Worm (Caenorhabditis elegans) whole organism, L2 larva: ENCODE data around the gene chil-21.

Source experiments
- F13H6.1 ChIP-seq: sonication (generic microtip); optimal IDR thresholded peaks from 2 replicates; lab custom pipeline; 2016; ENCODE audit warnings: missing genetic modification characterization, missing compliant biosample characterization
- R02D3.7 ChIP-seq: fragments of 150-350 bp; optimal IDR thresholded peaks from 2 replicates; lab custom pipeline; 2014; ENCODE audit warnings: missing biosample characterization, missing genetic modification characterization
- Y55F3AM.14 ChIP-seq: fragments of 200-800 bp; sonication (Bioruptor generic); optimal IDR thresholded peaks from 2 replicates; lab custom pipeline; 2018; ENCODE audit warnings: mild to moderate bottlenecking, missing genetic modification characterization, missing compliant biosample characterization
- ZK546.5 ChIP-seq: sonication (generic microtip); optimal IDR thresholded peaks from 2 replicates; lab custom pipeline; 2017; ENCODE audit warnings: missing biosample characterization, missing genetic modification characterization
- alr-1 ChIP-seq: fragments of 150-350 bp; optimal IDR thresholded peaks from 2 replicates; lab custom pipeline; 2014; ENCODE audit warnings: missing biosample characterization, missing genetic modification characterization
- aly-2 ChIP-seq: fragments of 150-350 bp; optimal IDR thresholded peaks from 2 replicates; lab custom pipeline; 2014; ENCODE audit warnings: missing biosample characterization, missing genetic modification characterization
- ama-1 ChIP-seq: fragments of 150-350 bp; optimal IDR thresholded peaks from 2 replicates; lab custom pipeline; 2018; ENCODE audit warnings: inconsistent platforms
- blmp-1 ChIP-seq: sonication (generic microtip); optimal IDR thresholded peaks from 2 replicates; lab custom pipeline; 2017; ENCODE audit warnings: missing genetic modification characterization, mild to moderate bottlenecking, missing compliant biosample characterization, antibody characterized with exemption, moderate library complexity; ENCODE audit not compliant: insufficient read depth
- ceh-16 ChIP-seq: fragments of 150-350 bp; optimal IDR thresholded peaks from 2 replicates; lab custom pipeline; 2014; ENCODE audit warnings: missing biosample characterization, missing genetic modification characterization
- ceh-82 ChIP-seq: fragments of 150-350 bp; optimal IDR thresholded peaks from 2 replicates; lab custom pipeline; 2014; ENCODE audit warnings: missing biosample characterization, missing genetic modification characterization
- crh-2 ChIP-seq: sonication (generic microtip); optimal IDR thresholded peaks from 2 replicates; lab custom pipeline; 2017; ENCODE audit warnings: missing biosample characterization, missing genetic modification characterization
- dmd-4 ChIP-seq: sonication (generic microtip); optimal IDR thresholded peaks from 2 replicates; lab custom pipeline; 2017; ENCODE audit warnings: missing biosample characterization, missing genetic modification characterization
- egl-27 ChIP-seq: sonication (generic microtip); optimal IDR thresholded peaks from 3 replicates; lab custom pipeline; 2017; ENCODE audit warnings: missing biosample characterization, missing genetic modification reagents, missing genetic modification characterization
- elt-1 ChIP-seq: fragments of 150-350 bp; optimal IDR thresholded peaks from 2 replicates; lab custom pipeline; 2014; ENCODE audit warnings: missing biosample characterization, missing genetic modification characterization
- elt-3 ChIP-seq: sonication (generic microtip); optimal IDR thresholded peaks from 2 replicates; lab custom pipeline; 2017; ENCODE audit warnings: missing biosample characterization, missing genetic modification characterization
- fos-1 ChIP-seq: fragments of 150-350 bp; optimal IDR thresholded peaks from 2 replicates; lab custom pipeline; 2014; ENCODE audit warnings: missing biosample characterization, missing genetic modification characterization
- gmeb-1 ChIP-seq: fragments of 150-350 bp; optimal IDR thresholded peaks from 2 replicates; lab custom pipeline; 2014; ENCODE audit warnings: missing biosample characterization, missing genetic modification characterization
- lin-11 ChIP-seq: fragments of 150-350 bp; sonication (generic microtip); optimal IDR thresholded peaks from 2 replicates; lab custom pipeline; 2014; ENCODE audit warnings: missing biosample characterization, missing genetic modification characterization, inconsistent platforms, mixed read lengths
- lin-13 ChIP-seq: fragments of 150-350 bp; optimal IDR thresholded peaks from 2 replicates; lab custom pipeline; 2014; ENCODE audit warnings: missing biosample characterization, missing genetic modification reagents, missing genetic modification characterization
- lin-39 ChIP-seq: fragments of 150-350 bp; optimal IDR thresholded peaks from 2 replicates; lab custom pipeline; 2014; ENCODE audit warnings: missing biosample characterization, missing genetic modification reagents, missing genetic modification characterization
- mbf-1 ChIP-seq: sonication (generic microtip); optimal IDR thresholded peaks from 2 replicates; lab custom pipeline; 2017; ENCODE audit warnings: missing biosample characterization, missing genetic modification characterization
- mdl-1 ChIP-seq, 2 experiments: fragments of 150-350 bp in 1 of 2; sonication (generic microtip) in 1 of 2; optimal IDR thresholded peaks; 2 replicates each; lab custom pipeline; 2017; ENCODE audit warnings: missing biosample characterization in 2 of 2, missing genetic modification characterization in 2 of 2
- nhr-10 ChIP-seq: sonication (generic microtip); optimal IDR thresholded peaks from 2 replicates; lab custom pipeline; 2017; ENCODE audit warnings: missing biosample characterization, missing genetic modification characterization
- nhr-12 ChIP-seq: fragments of 150-350 bp; optimal IDR thresholded peaks from 2 replicates; lab custom pipeline; 2014; ENCODE audit warnings: missing biosample characterization, missing genetic modification characterization
- nhr-129 ChIP-seq: fragments of 150-350 bp; optimal IDR thresholded peaks from 2 replicates; lab custom pipeline; 2014; ENCODE audit warnings: missing biosample characterization, missing genetic modification characterization
- nhr-21 ChIP-seq: fragments of 150-350 bp; optimal IDR thresholded peaks from 2 replicates; lab custom pipeline; 2014; ENCODE audit warnings: missing biosample characterization, missing genetic modification characterization
- nhr-23 ChIP-seq: fragments of 150-350 bp; optimal IDR thresholded peaks from 2 replicates; lab custom pipeline; 2014; ENCODE audit warnings: missing biosample characterization, missing genetic modification reagents, missing genetic modification characterization
- nhr-25 ChIP-seq: fragments of 150-350 bp; sonication (generic microtip); optimal IDR thresholded peaks from 3 replicates; lab custom pipeline; 2014; ENCODE audit warnings: missing biosample characterization, missing genetic modification characterization
- nhr-6 ChIP-seq: fragments of 150-350 bp; optimal IDR thresholded peaks from 2 replicates; lab custom pipeline; 2014; ENCODE audit warnings: missing biosample characterization, missing genetic modification characterization
- nhr-77 ChIP-seq: fragments of 150-350 bp; optimal IDR thresholded peaks from 2 replicates; lab custom pipeline; 2014; ENCODE audit warnings: missing biosample characterization, missing genetic modification characterization
- sem-4 ChIP-seq: fragments of 150-350 bp; optimal IDR thresholded peaks from 2 replicates; lab custom pipeline; 2014; ENCODE audit warnings: missing biosample characterization, missing genetic modification reagents, missing genetic modification characterization
- skn-1 ChIP-seq: sonication (generic microtip); optimal IDR thresholded peaks from 2 replicates; lab custom pipeline; 2017; ENCODE audit warnings: missing biosample characterization, missing genetic modification characterization
- sma-9 ChIP-seq, 2 experiments: fragments of 150-350 bp in 1 of 2; sonication (generic microtip) in 1 of 2; optimal IDR thresholded peaks; 2 replicates each; lab custom pipeline; 2014 to 2016; ENCODE audit warnings: missing genetic modification characterization in 2 of 2, mild to moderate bottlenecking in 1 of 2, missing biosample characterization in 1 of 2, missing compliant biosample characterization in 1 of 2, missing genetic modification reagents in 1 of 2, moderate library complexity in 1 of 2
- snpc-4 ChIP-seq: fragments of 150-350 bp; optimal IDR thresholded peaks from 2 replicates; lab custom pipeline; 2014; ENCODE audit warnings: missing biosample characterization, missing genetic modification characterization
- unc-39 ChIP-seq: fragments of 150-350 bp; optimal IDR thresholded peaks from 2 replicates; lab custom pipeline; 2014; ENCODE audit warnings: missing biosample characterization, missing genetic modification characterization
- unc-55 ChIP-seq: fragments of 150-350 bp; sonication (generic microtip); optimal IDR thresholded peaks from 3 replicates; lab custom pipeline; 2014; ENCODE audit warnings: missing biosample characterization, missing genetic modification reagents, missing genetic modification characterization
- unc-62 ChIP-seq: fragments of 150-350 bp; optimal IDR thresholded peaks from 2 replicates; lab custom pipeline; 2014; ENCODE audit warnings: missing biosample characterization, missing genetic modification reagents, missing genetic modification characterization
- zag-1 ChIP-seq: fragments of 150-350 bp; optimal IDR thresholded peaks from 2 replicates; lab custom pipeline; 2014; ENCODE audit warnings: missing biosample characterization, missing genetic modification characterization
- ztf-1 ChIP-seq: fragments of 200-800 bp; sonication (Bioruptor generic); conservative IDR thresholded peaks from 2 replicates; pipeline ENCODE4 v1.3.6; 2022; ENCODE audit warnings: missing genetic modification characterization, missing compliant biosample characterization

chil-21 gene

DNA sequence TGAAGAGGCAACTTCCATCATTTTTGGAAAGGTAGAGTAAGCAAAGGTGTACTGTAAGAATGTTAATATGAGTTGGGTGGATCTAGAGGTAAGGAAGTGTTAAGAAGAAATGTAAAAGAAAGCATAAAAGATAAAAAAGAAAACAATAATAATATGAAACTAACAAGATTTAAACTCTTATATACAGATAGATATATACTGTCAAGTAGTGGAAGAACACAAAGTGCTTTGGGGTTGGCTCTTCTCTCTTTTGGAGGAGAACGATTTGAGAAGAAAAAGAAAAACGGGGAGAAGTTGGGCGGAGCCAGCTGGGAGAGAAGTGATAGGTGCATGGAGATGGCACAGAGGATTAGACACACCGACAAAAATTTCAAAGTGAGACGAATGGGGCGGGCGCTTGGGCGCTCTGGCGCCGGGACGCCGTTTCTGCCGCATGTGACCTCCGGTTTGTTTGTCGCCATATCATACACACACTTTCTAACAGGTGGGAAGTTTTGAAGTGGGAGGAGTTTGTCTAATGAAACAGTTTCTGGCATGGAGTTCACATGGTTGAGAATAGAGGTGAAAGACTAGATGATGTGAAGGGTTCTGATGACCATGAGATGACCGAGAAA is 25.7 kb upstream of the chil-21 start, which contains the start of gene T19H5.4 (continued):
- TF ChIP-seq gmeb-1 (peak; percentile 42), sem-4 (no peak), egl-27 (tag; lab: Kevin White, UChicago) (peak; percentile 65), nhr-21 (tag; lab: Kevin White, UChicago) (peak; percentile 64), nhr-25 (tag; lab: Kevin White, UChicago) (peak; percentile 57), ZK546.5 (tag; lab: Kevin White, UChicago) (no peak), lin-39 (tag; lab: Kevin White, UChicago) (no peak), dmd-4 (no peak), mdl-1 (tag; optimal IDR thresholded peaks at IDR 0.05; lab: Kevin White, UChicago) (peak; percentile 56 to 59), aly-2 (tag; lab: Kevin White, UChicago) (no peak), blmp-1 (tag; lab: Kevin White, UChicago) (peak; percentile 53), snpc-4 (tag; lab: Kevin White, UChicago) (no peak), alr-1 (no peak), unc-62 (GFP tag; lab: Kevin White, UChicago) (no peak), elt-1 (tag; lab: Kevin White, UChicago) (no peak), R02D3.7 (tag; lab: Kevin White, UChicago) (no peak), fos-1 (peak; percentile 64), Y55F3AM.14 (GFP tag; lab: Kevin White, UChicago) (peak; percentile 6), F13H6.1 (tag; lab: Kevin White, UChicago) (peak; percentile 54), crh-2 (tag; lab: Kevin White, UChicago) (no peak), lin-11 (tag; lab: Kevin White, UChicago) (peak; percentile 29), lin-13 (GFP tag; lab: Kevin White, UChicago) (no peak), elt-3 (no peak), nhr-129 (tag; lab: Kevin White, UChicago) (peak; percentile 18), unc-39 (tag; lab: Kevin White, UChicago) (no peak), nhr-10 (no peak), nhr-6 (tag; lab: Kevin White, UChicago) (no peak)
- TF ChIP-seq, all 48 proteins: peak for 16

- no peak for TF ChIP-seq ama-1 (lab: Kevin White, UChicago)
- peak; percentile 7 for TF ChIP-seq fos-1
- TF ChIP-seq sma-9 (GFP tag; optimal IDR thresholded peaks at IDR 0.05; lab: Kevin White, UChicago): peak; percentile 6
- TF ChIP-seq sma-9 (tag; optimal IDR thresholded peaks at IDR 0.05; lab: Kevin White, UChicago): no peak
- TF ChIP-seq nhr-21 (tag; lab: Kevin White, UChicago): peak; percentile 37
These were observed 23.4 kb upstream of the chil-21 start for ce11 chrII:9485081-9485730.

ce11 chrII:9483342-9483741 is 21.6 kb upstream of the chil-21 start:
- TF ChIP-seq snpc-4 (tag; lab: Kevin White, UChicago): no peak
- no peak for TF ChIP-seq ztf-1 (GFP tag; lab: Robert Waterston, UW)
- no peak for TF ChIP-seq sem-4
- no peak for TF ChIP-seq dmd-4
- TF ChIP-seq skn-1 (tag; lab: Kevin White, UChicago): no peak
- TF ChIP-seq zag-1 (tag; lab: Kevin White, UChicago): no peak
- peak; percentile 28 for TF ChIP-seq sma-9 (GFP tag; optimal IDR thresholded peaks at IDR 0.05; lab: Kevin White, UChicago)
- TF ChIP-seq sma-9 (tag; optimal IDR thresholded peaks at IDR 0.05; lab: Kevin White, UChicago): no peak
- no peak for TF ChIP-seq mbf-1 (tag; lab: Kevin White, UChicago)
- TF ChIP-seq fos-1: peak; percentile 67
- TF ChIP-seq, all 48 proteins: peak for 2

- no peak for TF ChIP-seq unc-55 (GFP tag; lab: Kevin White, UChicago)
- no peak for TF ChIP-seq sem-4
- TF ChIP-seq ZK546.5 (tag; lab: Kevin White, UChicago): no peak
- no peak for TF ChIP-seq F13H6.1 (tag; lab: Kevin White, UChicago)
- TF ChIP-seq skn-1 (tag; lab: Kevin White, UChicago): no peak
- TF ChIP-seq nhr-23: no peak
- TF ChIP-seq nhr-12 (tag; lab: Kevin White, UChicago): no peak
- no peak for TF ChIP-seq ama-1 (lab: Kevin White, UChicago)
- TF ChIP-seq nhr-6 (tag; lab: Kevin White, UChicago): no peak
- TF ChIP-seq ztf-1 (GFP tag; lab: Robert Waterston, UW): no peak
- no peak for TF ChIP-seq unc-39 (tag; lab: Kevin White, UChicago)
- no peak for TF ChIP-seq nhr-77
- TF ChIP-seq fos-1: no peak
- no peak for TF ChIP-seq nhr-25 (tag; lab: Kevin White, UChicago)
- TF ChIP-seq ceh-82 (tag; lab: Kevin White, UChicago): no peak
- TF ChIP-seq lin-39 (tag; lab: Kevin White, UChicago): no peak
- no peak for TF ChIP-seq ceh-16 (tag; lab: Kevin White, UChicago)
These were observed 20.7 kb upstream of the chil-21 start for ce11 chrII:9482529-9482928.
